Worm (Caenorhabditis elegans) whole organism, mixed stage, embryonic: ENCODE results near the gene dlat-2.

Experiments used
- M03D4.4 ChIP-seq: sonication (generic microtip); optimal IDR thresholded peaks from 2 replicates; lab custom pipeline; 2017; ENCODE audit warnings: mild to moderate bottlenecking, missing genetic modification characterization, missing compliant biosample characterization
- bed-3 ChIP-seq: fragments of 200-800 bp; sonication (Bioruptor generic); optimal IDR thresholded peaks from 3 replicates; lab custom pipeline; 2018; ENCODE audit warnings: mild to moderate bottlenecking, missing genetic modification characterization, moderate library complexity, missing compliant biosample characterization
- blmp-1 ChIP-seq: fragments of 150-350 bp; optimal IDR thresholded peaks from 2 replicates; lab custom pipeline; 2014; ENCODE audit warnings: missing biosample characterization, missing genetic modification characterization
- ceh-43 ChIP-seq: fragments of 200-800 bp; sonication (Bioruptor generic); optimal IDR thresholded peaks from 2 replicates; lab custom pipeline; 2018; ENCODE audit warnings: mild to moderate bottlenecking, missing genetic modification characterization, moderate library complexity, missing compliant biosample characterization
- ceh-83 ChIP-seq: fragments of 200-800 bp; sonication (Bioruptor generic); optimal IDR thresholded peaks from 2 replicates; lab custom pipeline; 2018; ENCODE audit warnings: mild to moderate bottlenecking, missing genetic modification characterization, missing compliant biosample characterization
- ces-1 ChIP-seq: fragments of 150-350 bp; optimal IDR thresholded peaks from 2 replicates; lab custom pipeline; 2014; ENCODE audit warnings: missing biosample characterization, missing genetic modification reagents, missing genetic modification characterization
- cnd-1 ChIP-seq: fragments of 200-800 bp; sonication (Bioruptor generic); optimal IDR thresholded peaks from 2 replicates; lab custom pipeline; 2018; ENCODE audit warnings: mild to moderate bottlenecking, missing genetic modification characterization, missing compliant biosample characterization
- drap-1 ChIP-seq: fragments of 200-800 bp; sonication (Bioruptor generic); optimal IDR thresholded peaks from 3 replicates; lab custom pipeline; 2018; ENCODE audit warnings: mild to moderate bottlenecking, missing genetic modification characterization, missing compliant biosample characterization
- elt-1 ChIP-seq: sonication (generic microtip); optimal IDR thresholded peaks from 2 replicates; lab custom pipeline; 2017; ENCODE audit warnings: missing genetic modification characterization, mild to moderate bottlenecking, missing compliant biosample characterization, antibody characterized with exemption, moderate library complexity, borderline replicate concordance; ENCODE audit not compliant: insufficient read depth
- elt-3 ChIP-seq: fragments of 150-350 bp; optimal IDR thresholded peaks from 2 replicates; lab custom pipeline; 2014; ENCODE audit warnings: missing biosample characterization, missing genetic modification characterization
- flh-1 ChIP-seq: fragments of 200-800 bp; sonication (Bioruptor generic); optimal IDR thresholded peaks from 2 replicates; lab custom pipeline; 2018; ENCODE audit warnings: mild to moderate bottlenecking, missing genetic modification characterization, moderate library complexity, missing compliant biosample characterization
- ham-2 ChIP-seq: fragments of 200-800 bp; sonication (Bioruptor generic); optimal IDR thresholded peaks from 2 replicates; lab custom pipeline; 2018; ENCODE audit warnings: mild to moderate bottlenecking, missing genetic modification characterization, missing compliant biosample characterization
- hlh-1 ChIP-seq: fragments of 150-350 bp; optimal IDR thresholded peaks from 2 replicates; lab custom pipeline; 2014; ENCODE audit warnings: missing biosample characterization, missing genetic modification reagents, missing genetic modification characterization
- lin-13 ChIP-seq: fragments of 150-350 bp; optimal IDR thresholded peaks from 2 replicates; lab custom pipeline; 2014; ENCODE audit warnings: missing biosample characterization, missing genetic modification characterization
- lin-32 ChIP-seq: fragments of 200-800 bp; sonication (Bioruptor generic); optimal IDR thresholded peaks from 2 replicates; lab custom pipeline; 2018; ENCODE audit warnings: mild to moderate bottlenecking, missing genetic modification characterization, missing compliant biosample characterization
- lsy-2 ChIP-seq: fragments of 150-350 bp; optimal IDR thresholded peaks from 2 replicates; lab custom pipeline; 2014; ENCODE audit warnings: missing biosample characterization, missing genetic modification characterization
- mep-1 ChIP-seq: fragments of 150-350 bp; optimal IDR thresholded peaks from 2 replicates; lab custom pipeline; 2017; ENCODE audit warnings: missing biosample characterization, missing genetic modification reagents, missing genetic modification characterization, inconsistent platforms
- mls-2 ChIP-seq: sonication (generic microtip); optimal IDR thresholded peaks from 2 replicates; lab custom pipeline; 2016; ENCODE audit warnings: mild to moderate bottlenecking, missing genetic modification characterization, moderate library complexity, missing compliant biosample characterization
- nhr-12 ChIP-seq: fragments of 150-350 bp; optimal IDR thresholded peaks from 2 replicates; lab custom pipeline; 2014; ENCODE audit warnings: missing biosample characterization, missing genetic modification characterization
- nhr-2 ChIP-seq: fragments of 150-350 bp; optimal IDR thresholded peaks from 2 replicates; lab custom pipeline; 2014; ENCODE audit warnings: missing biosample characterization, missing genetic modification characterization
- nhr-237 ChIP-seq: fragments of 150-350 bp; optimal IDR thresholded peaks from 2 replicates; lab custom pipeline; 2014; ENCODE audit warnings: missing biosample characterization, missing genetic modification characterization
- nhr-28 ChIP-seq: fragments of 150-350 bp; optimal IDR thresholded peaks from 2 replicates; lab custom pipeline; 2014; ENCODE audit warnings: missing biosample characterization, missing genetic modification characterization
- nhr-76 ChIP-seq: sonication (generic microtip); optimal IDR thresholded peaks from 2 replicates; lab custom pipeline; 2017; ENCODE audit warnings: missing biosample characterization, missing genetic modification characterization
- pha-4 ChIP-seq: fragments of 150-350 bp; optimal IDR thresholded peaks from 2 replicates; lab custom pipeline; 2018; ENCODE audit warnings: missing biosample characterization, missing genetic modification reagents, missing genetic modification characterization
- sem-2 ChIP-seq: fragments of 200-800 bp; sonication (Bioruptor generic); optimal IDR thresholded peaks from 2 replicates; lab custom pipeline; 2018; ENCODE audit warnings: mild to moderate bottlenecking, missing genetic modification characterization, missing compliant biosample characterization
- snpc-4 ChIP-seq: fragments of 150-350 bp; optimal IDR thresholded peaks from 2 replicates; lab custom pipeline; 2014; ENCODE audit warnings: missing biosample characterization, missing genetic modification characterization
- sptf-1 ChIP-seq: sonication (generic microtip); optimal IDR thresholded peaks from 2 replicates; lab custom pipeline; 2017; ENCODE audit warnings: mild to moderate bottlenecking, missing genetic modification characterization, moderate library complexity, missing compliant biosample characterization
- tbx-8 ChIP-seq: fragments of 200-800 bp; sonication (Bioruptor generic); optimal IDR thresholded peaks from 2 replicates; lab custom pipeline; 2018; ENCODE audit warnings: mild to moderate bottlenecking, missing genetic modification characterization, moderate library complexity, missing compliant biosample characterization
- unc-120 ChIP-seq: sonication (generic microtip); optimal IDR thresholded peaks from 2 replicates; lab custom pipeline; 2017; ENCODE audit warnings: missing genetic modification characterization, missing compliant biosample characterization; ENCODE audit not compliant: poor library complexity, severe bottlenecking
- unc-39 ChIP-seq: fragments of 150-350 bp; optimal IDR thresholded peaks from 2 replicates; lab custom pipeline; 2014; ENCODE audit warnings: missing biosample characterization, missing genetic modification characterization
- unc-62 ChIP-seq: fragments of 150-350 bp; optimal IDR thresholded peaks from 2 replicates; lab custom pipeline; 2014; ENCODE audit warnings: missing biosample characterization, missing genetic modification reagents, missing genetic modification characterization
- zip-8 ChIP-seq: fragments of 150-350 bp; optimal IDR thresholded peaks from 2 replicates; lab custom pipeline; 2014; ENCODE audit warnings: missing biosample characterization, missing genetic modification characterization
- ztf-11 ChIP-seq: fragments of 150-350 bp; optimal IDR thresholded peaks from 2 replicates; lab custom pipeline; 2014; ENCODE audit warnings: missing biosample characterization, missing genetic modification characterization

The dlat-2 gene

ce11 chrIV:17338920-17339510 is 41.4 kb upstream of the dlat-2 start, which contains the start of gene C49C3.10:
Gene C49C3.10, minus strand, starts transcription at chrIV:17338970.
- TF ChIP-seq blmp-1 (no peak), flh-1 (GFP tag; lab: Kevin White, UChicago) (no peak), drap-1 (no peak), elt-1 (tag; lab: Kevin White, UChicago) (no peak), nhr-237 (tag; lab: Kevin White, UChicago) (no peak), sem-2 (GFP tag; lab: Kevin White, UChicago) (no peak), ham-2 (no peak), ces-1 (no peak), unc-39 (tag; lab: Kevin White, UChicago) (no peak), lin-32 (GFP tag; lab: Kevin White, UChicago) (no peak), mls-2 (tag; lab: Kevin White, UChicago) (no peak)

DNA sequence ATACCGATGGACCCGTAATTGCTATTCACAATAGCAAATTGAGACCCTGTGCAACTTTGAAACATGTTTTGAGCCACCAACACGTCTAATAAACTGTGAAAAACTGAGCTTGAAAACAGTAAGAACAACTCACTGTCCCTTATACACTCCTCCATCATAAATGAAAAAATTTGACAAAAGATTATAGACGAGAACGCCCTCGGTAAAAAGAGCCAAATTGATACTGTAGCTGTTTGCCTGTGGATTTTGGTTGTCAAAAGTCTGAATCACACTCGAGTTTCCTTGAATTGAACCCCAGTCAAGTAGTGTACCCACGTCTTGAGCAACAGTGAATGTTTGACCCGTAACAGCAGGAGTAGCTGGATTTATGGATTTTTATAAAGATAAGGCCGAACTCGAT is 39.4 kb upstream of the dlat-2 start:
- TF ChIP-seq flh-1 (GFP tag; lab: Kevin White, UChicago), result no peak
- TF ChIP-seq tbx-8, result no peak
- TF ChIP-seq ceh-83 (GFP tag; lab: Kevin White, UChicago), result no peak
- TF ChIP-seq ztf-11 (tag; lab: Kevin White, UChicago), result no peak
- no peak for TF ChIP-seq pha-4 (tag; lab: Kevin White, UChicago)
- TF ChIP-seq ham-2, result no peak
- no peak for TF ChIP-seq snpc-4 (tag; lab: Kevin White, UChicago)
- no peak for TF ChIP-seq M03D4.4 (tag; lab: Kevin White, UChicago)
- TF ChIP-seq elt-3 (tag; lab: Kevin White, UChicago), result no peak
- no peak for TF ChIP-seq ces-1
- TF ChIP-seq lin-32 (GFP tag; lab: Kevin White, UChicago), result no peak
- no peak for TF ChIP-seq nhr-28
- no peak for TF ChIP-seq zip-8 (tag; lab: Kevin White, UChicago)
- TF ChIP-seq sem-2 (GFP tag; lab: Kevin White, UChicago), result no peak
- TF ChIP-seq sptf-1, result no peak
- TF ChIP-seq ceh-43, result no peak
- TF ChIP-seq nhr-12 (tag; lab: Kevin White, UChicago), result no peak

DNA sequence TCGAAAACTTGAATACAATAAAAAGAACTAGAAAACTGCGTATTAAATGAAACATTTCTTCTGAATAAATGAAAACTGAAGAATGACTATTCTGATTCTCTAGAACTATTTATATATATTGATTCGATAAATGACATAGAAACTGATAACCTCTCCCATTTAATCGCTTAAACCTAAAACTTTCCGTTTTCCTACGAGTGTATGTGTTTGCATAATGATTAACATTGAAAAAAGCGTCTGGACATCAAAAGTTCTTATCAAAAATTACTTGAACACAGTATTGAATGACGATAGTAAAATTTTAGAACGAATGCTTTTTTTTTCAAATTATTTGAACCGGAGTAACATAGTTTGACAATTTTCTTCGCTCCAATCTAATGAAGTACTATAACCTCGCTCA is 38.2 kb upstream of the dlat-2 start, which contains the start of gene C49C3.9:
TSS of gene C49C3.9 (minus strand) at position 136 of the 400 bp plus-strand sequence.
- no peak for TF ChIP-seq flh-1 (GFP tag; lab: Kevin White, UChicago)
- TF ChIP-seq nhr-12 (tag; lab: Kevin White, UChicago), result no peak
- TF ChIP-seq bed-3, result no peak
- TF ChIP-seq pha-4 (tag; lab: Kevin White, UChicago), result no peak
- no peak for TF ChIP-seq cnd-1 (tag; lab: Kevin White, UChicago)
- no peak for TF ChIP-seq nhr-237 (tag; lab: Kevin White, UChicago)
- no peak for TF ChIP-seq lin-32 (GFP tag; lab: Kevin White, UChicago)
- no peak for TF ChIP-seq M03D4.4 (tag; lab: Kevin White, UChicago)
- TF ChIP-seq unc-62 (GFP tag; lab: Kevin White, UChicago), result no peak
- TF ChIP-seq mls-2 (tag; lab: Kevin White, UChicago), result no peak
- no peak for TF ChIP-seq lsy-2 (tag; lab: Kevin White, UChicago)
- no peak for TF ChIP-seq unc-39 (tag; lab: Kevin White, UChicago)
- TF ChIP-seq nhr-2 (tag; lab: Kevin White, UChicago), result no peak
- TF ChIP-seq mep-1 (tag; lab: Kevin White, UChicago), result no peak
- no peak for TF ChIP-seq lin-13 (tag; lab: Kevin White, UChicago)
- TF ChIP-seq elt-1 (tag; lab: Kevin White, UChicago), result no peak
- TF ChIP-seq ham-2, result no peak
- TF ChIP-seq nhr-28, result no peak
- no peak for TF ChIP-seq ces-1

DNA sequence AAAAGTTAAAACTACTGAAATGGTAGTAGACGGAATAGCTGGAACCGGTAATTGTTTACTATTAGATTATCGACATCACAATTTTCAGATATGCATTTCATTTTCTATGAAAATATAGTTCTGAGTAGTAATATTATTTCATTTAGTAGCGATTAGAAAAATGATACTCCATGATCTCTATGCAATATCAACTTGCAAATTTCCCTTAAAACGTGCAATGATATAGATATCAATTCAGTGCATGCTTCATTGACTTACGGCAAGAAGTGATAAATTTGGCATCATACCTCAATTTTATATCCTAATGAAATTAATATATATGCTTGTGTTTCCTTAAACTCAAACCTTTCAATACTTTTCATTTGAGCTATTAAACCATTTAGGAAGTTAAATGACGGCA is 37.8 kb upstream of the dlat-2 start, which contains the start of gene C49C3.21:
TSS of gene C49C3.21 (plus strand) at position 301 of the 400 bp plus-strand sequence.
- no peak for TF ChIP-seq drap-1
- TF ChIP-seq unc-62 (GFP tag; lab: Kevin White, UChicago), result no peak
- TF ChIP-seq lin-13 (tag; lab: Kevin White, UChicago), result no peak
- no peak for TF ChIP-seq M03D4.4 (tag; lab: Kevin White, UChicago)
- no peak for TF ChIP-seq unc-120 (tag; lab: Kevin White, UChicago)
- TF ChIP-seq elt-3 (tag; lab: Kevin White, UChicago), result no peak
- TF ChIP-seq pha-4 (tag; lab: Kevin White, UChicago), result no peak
- TF ChIP-seq snpc-4 (tag; lab: Kevin White, UChicago), result no peak
- TF ChIP-seq nhr-12 (tag; lab: Kevin White, UChicago), result no peak
- TF ChIP-seq ham-2, result no peak
- no peak for TF ChIP-seq elt-1 (tag; lab: Kevin White, UChicago)
- TF ChIP-seq mls-2 (tag; lab: Kevin White, UChicago), result no peak
- no peak for TF ChIP-seq tbx-8
- TF ChIP-seq nhr-237 (tag; lab: Kevin White, UChicago), result no peak
- no peak for TF ChIP-seq nhr-76 (tag; lab: Kevin White, UChicago)
- TF ChIP-seq hlh-1 (tag; lab: Kevin White, UChicago), result no peak
- TF ChIP-seq lsy-2 (tag; lab: Kevin White, UChicago), result no peak
- no peak for TF ChIP-seq lin-32 (GFP tag; lab: Kevin White, UChicago)
- TF ChIP-seq mep-1 (tag; lab: Kevin White, UChicago), result no peak
- TF ChIP-seq, all 35 proteins: peak for 0
